Worm (Caenorhabditis elegans): ENCODE results near the gene timp-1.

ce11 chrV:8183384-8183783 is 23.7 kb upstream of the timp-1 start, which contains the start of gene srp-8:
- TF ChIP-seq W03F9.2 (tag; optimal IDR thresholded peaks at IDR 0.05) = no peak
- TF ChIP-seq him-1 (tag; optimal IDR thresholded peaks at IDR 0.05) = no peak
- no peak for TF ChIP-seq dao-5 (tag; optimal IDR thresholded peaks at IDR 0.05)
